Worm (Caenorhabditis elegans): ENCODE measurements around the gene srt-55.

DNA sequence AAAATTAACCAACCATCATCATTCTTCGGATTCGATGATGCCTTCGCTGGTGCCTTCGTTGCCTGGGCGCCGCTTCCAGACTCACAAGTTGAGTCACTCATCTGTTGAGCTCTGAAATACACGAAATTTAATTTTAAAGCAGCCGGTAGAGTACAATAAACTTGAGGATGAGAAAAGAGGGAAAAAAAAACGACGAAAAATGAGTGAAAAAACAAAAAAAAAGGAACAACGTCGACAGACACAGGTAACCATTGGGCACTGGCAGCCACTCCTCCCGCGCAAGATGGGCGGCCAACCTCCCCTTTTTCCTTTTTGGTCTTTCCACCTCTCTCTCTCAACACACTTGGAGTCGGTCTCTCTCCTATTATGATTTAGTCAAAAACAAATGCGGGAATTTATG is 40.4 kb upstream of the srt-55 start, which contains the start of gene K08E5.1:
- TF ChIP-seq elt-1 (tag; optimal IDR thresholded peaks at IDR 0.05) (no peak), zag-1 (tag; optimal IDR thresholded peaks at IDR 0.05) (no peak), mdl-1 (tag; optimal IDR thresholded peaks at IDR 0.05) (no peak), nhr-43 (tag; optimal IDR thresholded peaks at IDR 0.05; ENCODE audit: poor library complexity, severe bottlenecking) (no peak), tbx-2 (tag; optimal IDR thresholded peaks at IDR 0.05) (no peak)
